Worm (Caenorhabditis elegans): ENCODE results near the gene ugt-45.

- TF ChIP-seq hmg-20 (GFP tag; IDR thresholded peaks at IDR 0.05) (no peak), fkh-3 (tag; optimal IDR thresholded peaks at IDR 0.05) (no peak), ztf-3 (GFP tag; optimal IDR thresholded peaks at IDR 0.05) (no peak), ceh-100 (GFP tag; IDR thresholded peaks at IDR 0.05) (no peak), lin-35 (GFP tag; optimal IDR thresholded peaks at IDR 0.05) (no peak), K11D2.4 (GFP tag; IDR thresholded peaks at IDR 0.05) (no peak), C17E4.6 (GFP tag; IDR thresholded peaks at IDR 0.05) (no peak), ZK185.1 (tag; optimal IDR thresholded peaks at IDR 0.05; ENCODE audit: poor library complexity, severe bottlenecking) (no peak), Y67H2A.10 (GFP tag; conservative IDR thresholded peaks at IDR 0.05) (no peak)
These were observed 1.4 kb upstream of the ugt-45 start for ce11 chrIV:3752276-3752675.
